Fruit fly (Drosophila melanogaster): ENCODE results near the gene CG32483.

- TF ChIP-seq psq (optimal IDR thresholded peaks at IDR 0.05) (no peak), pan (optimal IDR thresholded peaks at IDR 0.05) (no peak)
These were observed 42.5 kb upstream of the CG32483 start for dm6 chr3L:732290-732954.
